Worm (Caenorhabditis elegans) whole organism, midembryonic: Measurements from ENCODE around the gene far-5.

ENCODE experiments used
- T22C8.4 ChIP-seq: fragments of 200-800 bp; sonication (Bioruptor generic); IDR thresholded peaks from 2 replicates; pipeline ENCODE4 v1.3.6; 2022; ENCODE audit warnings: missing genetic modification characterization, missing compliant biosample characterization
- cog-1 ChIP-seq: sonication (generic microtip); optimal IDR thresholded peaks from 2 replicates; lab custom pipeline; 2016; ENCODE audit warnings: missing genetic modification characterization, missing compliant biosample characterization
- flt-1 ChIP-seq: fragments of 200-800 bp; sonication (Bioruptor generic); IDR thresholded peaks from 2 replicates; pipeline ENCODE4 v1.3.6; 2022; ENCODE audit warnings: missing genetic modification characterization, missing compliant biosample characterization
- klf-2 ChIP-seq: fragments of 200-800 bp; sonication (Bioruptor generic); conservative IDR thresholded peaks from 2 replicates; pipeline ENCODE4 v1.3.6; 2022; ENCODE audit warnings: missing genetic modification reagents, missing genetic modification characterization, missing compliant biosample characterization
- med-1 ChIP-seq: sonication (generic microtip); optimal IDR thresholded peaks from 2 replicates; lab custom pipeline; 2017; ENCODE audit warnings: missing genetic modification characterization, mild to moderate bottlenecking, missing compliant biosample characterization, antibody characterized with exemption, missing genetic modification reagents; ENCODE audit not compliant: insufficient read depth
- ref-1 ChIP-seq: fragments of 200-800 bp; sonication (Bioruptor generic); conservative IDR thresholded peaks from 2 replicates; pipeline ENCODE4 v1.3.6; 2022; ENCODE audit warnings: missing genetic modification reagents, missing genetic modification characterization, missing compliant biosample characterization
- tab-1 ChIP-seq: fragments of 200-800 bp; sonication (Bioruptor generic); IDR thresholded peaks from 2 replicates; pipeline ENCODE4 v1.3.6; 2022; ENCODE audit warnings: missing genetic modification characterization, missing compliant biosample characterization
- ztf-23 ChIP-seq: fragments of 200-800 bp; sonication (Bioruptor generic); IDR thresholded peaks from 2 replicates; pipeline ENCODE4 v1.3.6; 2022; ENCODE audit warnings: missing genetic modification reagents, missing genetic modification characterization, missing compliant biosample characterization
- ztf-29 ChIP-seq: fragments of 200-800 bp; sonication (Bioruptor generic); IDR thresholded peaks from 2 replicates; pipeline ENCODE4 v1.3.6; 2022; ENCODE audit warnings: missing genetic modification reagents, missing genetic modification characterization, missing compliant biosample characterization

far-5 gene

DNA sequence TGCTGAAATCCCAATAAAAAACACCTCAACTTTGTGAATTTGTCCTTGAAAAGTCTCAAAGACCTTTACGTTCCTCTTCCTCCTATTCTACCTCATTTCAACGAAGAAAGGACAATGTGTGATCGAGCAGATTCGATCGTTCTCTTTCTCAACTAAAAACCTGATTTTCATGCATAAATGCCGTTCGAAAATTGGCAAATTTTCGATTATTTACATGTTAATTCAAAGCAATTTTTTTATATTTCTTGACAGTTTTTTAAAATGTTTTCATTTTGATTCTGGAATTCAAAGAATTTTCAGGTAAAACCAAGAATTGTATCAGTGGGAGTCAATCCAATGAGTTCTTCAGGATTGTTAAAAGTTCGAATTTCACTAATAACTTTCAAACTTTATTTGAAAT lies 26.8 kb upstream of the far-5 start, which contains the start of gene lin-46:
lin-46 (plus strand) TSS at position 301 of the 400 bp plus-strand sequence.
- TF ChIP-seq ztf-29 (GFP tag; lab: Robert Waterston, UW) (no peak), klf-2 (GFP tag; lab: Robert Waterston, UW) (no peak), med-1 (GFP tag; lab: Kevin White, UChicago) (no peak), cog-1 (tag; lab: Kevin White, UChicago) (no peak), tab-1 (GFP tag; lab: Robert Waterston, UW) (no peak), ztf-23 (GFP tag; lab: Robert Waterston, UW) (no peak), T22C8.4 (GFP tag; lab: Robert Waterston, UW) (no peak), ref-1 (GFP tag; lab: Robert Waterston, UW) (no peak), flt-1 (GFP tag; lab: Robert Waterston, UW) (no peak)

ce11 chrV:12970575-12971160 lies 24.7 kb upstream of the far-5 start, which contains the start of gene pnn-1:
TSS of gene pnn-1 (plus strand) at chrV:12971110.
- TF ChIP-seq cog-1 (tag; lab: Kevin White, UChicago), result no peak
- TF ChIP-seq ztf-29 (GFP tag; lab: Robert Waterston, UW), result no peak
- TF ChIP-seq T22C8.4 (GFP tag; lab: Robert Waterston, UW), result no peak
- no peak for TF ChIP-seq klf-2 (GFP tag; lab: Robert Waterston, UW)
- TF ChIP-seq flt-1 (GFP tag; lab: Robert Waterston, UW), result no peak
- TF ChIP-seq med-1 (GFP tag; lab: Kevin White, UChicago), result no peak
- no peak for TF ChIP-seq ref-1 (GFP tag; lab: Robert Waterston, UW)
- TF ChIP-seq ztf-23 (GFP tag; lab: Robert Waterston, UW), result no peak
- TF ChIP-seq tab-1 (GFP tag; lab: Robert Waterston, UW), result no peak

DNA sequence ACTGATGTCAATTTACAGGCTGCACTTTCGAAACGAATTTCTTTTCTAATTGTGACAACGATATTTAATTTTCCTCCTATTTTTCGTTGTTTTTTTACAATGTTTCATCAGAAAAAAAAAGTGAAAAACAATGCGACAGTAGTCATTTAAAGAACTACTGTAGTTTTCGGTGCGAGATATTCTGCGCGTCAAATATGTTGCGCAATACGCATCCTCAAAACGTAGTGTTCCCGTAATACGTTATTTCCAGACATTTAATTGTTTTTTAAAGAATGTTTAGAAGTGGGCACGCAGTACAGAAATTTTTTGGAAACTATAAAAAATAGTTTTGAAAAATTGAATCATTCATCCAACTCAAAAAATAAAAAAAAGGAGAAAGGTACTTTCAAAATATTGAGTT lies 21.3 kb upstream of the far-5 start:
- TF ChIP-seq cog-1 (tag; lab: Kevin White, UChicago) (no peak), med-1 (GFP tag; lab: Kevin White, UChicago) (no peak), ref-1 (GFP tag; lab: Robert Waterston, UW) (no peak), ztf-29 (GFP tag; lab: Robert Waterston, UW) (no peak), flt-1 (GFP tag; lab: Robert Waterston, UW) (no peak), tab-1 (GFP tag; lab: Robert Waterston, UW) (no peak)

DNA sequence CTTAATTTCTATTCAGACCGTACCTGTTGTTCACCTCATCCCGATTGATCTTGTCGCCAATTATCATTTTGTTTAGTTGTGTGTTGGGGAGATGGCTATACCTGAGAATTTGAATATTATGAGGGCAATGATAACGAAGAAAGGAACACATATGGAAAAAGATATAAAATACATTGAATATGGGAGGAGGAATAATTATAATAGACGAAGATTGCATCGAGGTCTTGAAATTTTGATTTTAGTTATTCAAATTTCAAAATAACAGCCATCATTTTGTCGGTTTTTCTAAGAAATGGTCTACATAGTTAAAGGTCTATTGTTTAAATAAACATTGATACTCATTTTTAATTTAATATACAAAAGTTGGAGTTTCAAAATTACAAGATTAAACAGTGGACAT lies 8.3 kb upstream of the far-5 start, which contains the start of gene shw-3:
shw-3 (minus strand) TSS at position 101 of the 400 bp plus-strand sequence.
- TF ChIP-seq ref-1 (GFP tag; lab: Robert Waterston, UW), result no peak
- no peak for TF ChIP-seq tab-1 (GFP tag; lab: Robert Waterston, UW)
- no peak for TF ChIP-seq flt-1 (GFP tag; lab: Robert Waterston, UW)
- no peak for TF ChIP-seq T22C8.4 (GFP tag; lab: Robert Waterston, UW)
- TF ChIP-seq med-1 (GFP tag; lab: Kevin White, UChicago), result no peak
- no peak for TF ChIP-seq klf-2 (GFP tag; lab: Robert Waterston, UW)
- TF ChIP-seq ztf-23 (GFP tag; lab: Robert Waterston, UW), result no peak
- TF ChIP-seq ztf-29 (GFP tag; lab: Robert Waterston, UW), result no peak
- TF ChIP-seq cog-1 (tag; lab: Kevin White, UChicago), result no peak

- TF ChIP-seq cog-1 (tag; lab: Kevin White, UChicago) (no peak), ref-1 (GFP tag; lab: Robert Waterston, UW) (no peak), klf-2 (GFP tag; lab: Robert Waterston, UW) (no peak), ztf-29 (GFP tag; lab: Robert Waterston, UW) (no peak)
Observed at ce11 chrV:12988256-12988655, 7.1 kb upstream of the far-5 start, which contains the start of gene F15B9.8. TSS of gene F15B9.8 (plus strand) at chrV:12988556.

ce11 chrV:12992891-12993290 lies 2.5 kb upstream of the far-5 start, which contains the start of the genes F15B9.11 and dsl-7:
TSS of gene F15B9.11 (minus strand) at chrV:12992895.
TSS of gene dsl-7 (plus strand) at chrV:12993150.
- no peak for TF ChIP-seq ztf-29 (GFP tag; lab: Robert Waterston, UW)
- TF ChIP-seq flt-1 (GFP tag; lab: Robert Waterston, UW), result no peak
- no peak for TF ChIP-seq T22C8.4 (GFP tag; lab: Robert Waterston, UW)
- TF ChIP-seq klf-2 (GFP tag; lab: Robert Waterston, UW), result no peak
- no peak for TF ChIP-seq cog-1 (tag; lab: Kevin White, UChicago)
- no peak for TF ChIP-seq ztf-23 (GFP tag; lab: Robert Waterston, UW)
- TF ChIP-seq tab-1 (GFP tag; lab: Robert Waterston, UW), result no peak
- TF ChIP-seq ref-1 (GFP tag; lab: Robert Waterston, UW), result no peak
- TF ChIP-seq med-1 (GFP tag; lab: Kevin White, UChicago), result no peak

DNA sequence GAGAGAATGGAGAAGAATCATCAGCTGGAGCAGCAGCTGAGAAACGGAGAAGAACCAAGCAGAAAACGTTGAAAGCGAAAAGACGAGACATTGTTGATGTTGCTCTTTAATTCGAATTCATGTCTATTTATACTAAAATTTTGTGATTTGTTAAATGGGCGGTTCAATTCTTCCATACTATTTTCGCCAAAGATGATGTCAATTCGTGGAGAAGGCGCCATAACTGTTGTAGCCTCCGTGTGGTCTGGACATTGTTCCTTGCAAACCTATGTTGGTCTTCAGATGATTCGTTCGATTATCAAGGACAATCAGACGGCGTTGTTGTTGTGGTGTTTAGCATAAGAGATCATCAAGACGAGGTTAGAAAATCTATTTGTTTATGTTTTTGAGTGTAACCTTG lies 2.1 kb downstream of the far-5 start, which contains the start of gene far-3:
far-3 (minus strand) TSS at position 101 of the 400 bp plus-strand sequence.
- no peak for TF ChIP-seq ztf-29 (GFP tag; lab: Robert Waterston, UW)
- no peak for TF ChIP-seq med-1 (GFP tag; lab: Kevin White, UChicago)
- TF ChIP-seq ztf-23 (GFP tag; lab: Robert Waterston, UW), result no peak
- no peak for TF ChIP-seq tab-1 (GFP tag; lab: Robert Waterston, UW)
- TF ChIP-seq klf-2 (GFP tag; lab: Robert Waterston, UW), result no peak
- no peak for TF ChIP-seq ref-1 (GFP tag; lab: Robert Waterston, UW)
- TF ChIP-seq cog-1 (tag; lab: Kevin White, UChicago), result no peak
- no peak for TF ChIP-seq T22C8.4 (GFP tag; lab: Robert Waterston, UW)
- TF ChIP-seq flt-1 (GFP tag; lab: Robert Waterston, UW), result no peak

ce11 chrV:12999559-12999958 lies 4.2 kb downstream of the far-5 start, which contains the start of gene far-4:
TSS of gene far-4 (minus strand) at chrV:12999659.
- TF ChIP-seq flt-1 (GFP tag; lab: Robert Waterston, UW), result no peak
- no peak for TF ChIP-seq cog-1 (tag; lab: Kevin White, UChicago)
- TF ChIP-seq ztf-29 (GFP tag; lab: Robert Waterston, UW), result no peak
- no peak for TF ChIP-seq ref-1 (GFP tag; lab: Robert Waterston, UW)
- TF ChIP-seq tab-1 (GFP tag; lab: Robert Waterston, UW), result no peak
- no peak for TF ChIP-seq T22C8.4 (GFP tag; lab: Robert Waterston, UW)
- no peak for TF ChIP-seq med-1 (GFP tag; lab: Kevin White, UChicago)
- TF ChIP-seq ztf-23 (GFP tag; lab: Robert Waterston, UW), result no peak
- no peak for TF ChIP-seq klf-2 (GFP tag; lab: Robert Waterston, UW)
